Worm (Caenorhabditis elegans) whole organism, young adult: ENCODE measurements around the gene ref-1.

Source experiments
- B0261.1 ChIP-seq: sonication (generic microtip); optimal IDR thresholded peaks from 2 replicates; lab custom pipeline; 2016; ENCODE audit warnings: mild to moderate bottlenecking, missing genetic modification characterization, moderate library complexity, missing compliant biosample characterization
- C06A6.2 ChIP-seq: fragments of 200-800 bp; sonication (Bioruptor generic); conservative IDR thresholded peaks from 2 replicates; pipeline ENCODE4 v1.3.6; 2022; ENCODE audit warnings: missing genetic modification characterization, missing compliant biosample characterization
- D2030.7 ChIP-seq: fragments of 200-800 bp; sonication (Bioruptor generic); IDR thresholded peaks from 2 replicates; pipeline ENCODE4 v1.3.6; 2022; ENCODE audit warnings: missing genetic modification reagents, missing genetic modification characterization, missing compliant biosample characterization
- F49E8.2 ChIP-seq: sonication (generic microtip); optimal IDR thresholded peaks from 3 replicates; lab custom pipeline; 2017; ENCODE audit warnings: missing genetic modification characterization, mild to moderate bottlenecking, missing compliant biosample characterization, antibody characterized with exemption, moderate library complexity; ENCODE audit not compliant: insufficient read depth
- K11D2.4 ChIP-seq: fragments of 200-800 bp; sonication (Bioruptor generic); IDR thresholded peaks from 2 replicates; pipeline ENCODE4 v1.3.6; 2022; ENCODE audit warnings: missing genetic modification reagents, missing genetic modification characterization, missing compliant biosample characterization
- K12H6.12 ChIP-seq: fragments of 200-800 bp; sonication (Bioruptor generic); optimal IDR thresholded peaks from 2 replicates; lab custom pipeline; 2018; ENCODE audit warnings: mild to moderate bottlenecking, missing genetic modification characterization, missing compliant biosample characterization
- T07F8.4 ChIP-seq: sonication (generic microtip); optimal IDR thresholded peaks from 2 replicates; lab custom pipeline; 2016; ENCODE audit warnings: mild to moderate bottlenecking, missing genetic modification characterization, moderate library complexity, missing compliant biosample characterization
- T26A5.8 ChIP-seq: sonication (generic microtip); optimal IDR thresholded peaks from 2 replicates; lab custom pipeline; 2016; ENCODE audit warnings: missing genetic modification characterization, missing compliant biosample characterization
- Y95B8A.8 ChIP-seq: fragments of 200-800 bp; sonication (Bioruptor generic); IDR thresholded peaks from 2 replicates; pipeline ENCODE4 v1.3.6; 2022; ENCODE audit warnings: missing genetic modification reagents, missing genetic modification characterization, missing compliant biosample characterization
- atf-7 ChIP-seq: sonication (generic microtip); optimal IDR thresholded peaks from 2 replicates; lab custom pipeline; 2017; ENCODE audit warnings: mild to moderate bottlenecking, missing genetic modification characterization, missing compliant biosample characterization
- ccch-3 ChIP-seq: fragments of 200-800 bp; sonication (Bioruptor generic); optimal IDR thresholded peaks from 2 replicates; lab custom pipeline; 2018; ENCODE audit warnings: mild to moderate bottlenecking, missing genetic modification characterization, missing compliant biosample characterization
- ceh-27 ChIP-seq: fragments of 200-800 bp; sonication (Bioruptor generic); optimal IDR thresholded peaks from 2 replicates; lab custom pipeline; 2018; ENCODE audit warnings: mild to moderate bottlenecking, missing genetic modification characterization, moderate library complexity, missing compliant biosample characterization
- ceh-58 ChIP-seq: fragments of 200-800 bp; sonication (Bioruptor generic); IDR thresholded peaks from 2 replicates; pipeline ENCODE4 v1.3.6; 2022; ENCODE audit warnings: missing genetic modification characterization, missing compliant biosample characterization
- ceh-79 ChIP-seq: sonication (generic microtip); optimal IDR thresholded peaks from 2 replicates; lab custom pipeline; 2017; ENCODE audit warnings: mild to moderate bottlenecking, missing genetic modification characterization, missing compliant biosample characterization
- egrh-3 ChIP-seq: fragments of 200-800 bp; sonication (Bioruptor generic); IDR thresholded peaks from 2 replicates; pipeline ENCODE4 v1.3.6; 2022; ENCODE audit warnings: missing genetic modification reagents, missing genetic modification characterization, missing compliant biosample characterization
- hlh-12 ChIP-seq: sonication (generic microtip); optimal IDR thresholded peaks from 2 replicates; lab custom pipeline; 2016; ENCODE audit warnings: missing genetic modification characterization, missing compliant biosample characterization
- hlh-26 ChIP-seq: fragments of 200-800 bp; sonication (Bioruptor generic); conservative IDR thresholded peaks from 2 replicates; pipeline ENCODE4 v1.3.6; 2022; ENCODE audit warnings: missing genetic modification reagents, missing genetic modification characterization, missing compliant biosample characterization
- hmg-1.2 ChIP-seq: fragments of 200-800 bp; sonication (Bioruptor generic); IDR thresholded peaks from 2 replicates; pipeline ENCODE4 v1.3.6; 2022; ENCODE audit warnings: missing genetic modification reagents, missing genetic modification characterization, missing compliant biosample characterization
- hmg-20 ChIP-seq: fragments of 200-800 bp; sonication (Bioruptor generic); IDR thresholded peaks from 2 replicates; pipeline ENCODE4 v1.3.6; 2022; ENCODE audit warnings: missing genetic modification reagents, missing genetic modification characterization, missing compliant biosample characterization
- hsf-1 ChIP-seq: fragments of 200-800 bp; sonication (Bioruptor generic); IDR thresholded peaks from 2 replicates; pipeline ENCODE4 v1.3.6; 2022; ENCODE audit warnings: missing genetic modification reagents, missing genetic modification characterization, missing compliant biosample characterization
- let-607 ChIP-seq, 2 experiments: fragments of 200-800 bp in 1 of 2; sonication (Bioruptor generic) in 1 of 2; sonication (generic microtip) in 1 of 2; optimal IDR thresholded peaks; 2 replicates each; lab custom pipeline; 2016 to 2018; ENCODE audit warnings: mild to moderate bottlenecking in 2 of 2, missing compliant biosample characterization in 2 of 2, missing genetic modification characterization in 2 of 2, moderate library complexity in 2 of 2, missing genotype in 1 of 2
- lin-26 ChIP-seq: fragments of 200-800 bp; sonication (Bioruptor generic); IDR thresholded peaks from 2 replicates; pipeline ENCODE4 v1.3.6; 2022; ENCODE audit warnings: missing genetic modification reagents, missing genetic modification characterization, missing compliant biosample characterization
- lsl-1 ChIP-seq: fragments of 200-800 bp; sonication (Bioruptor generic); optimal IDR thresholded peaks from 2 replicates; lab custom pipeline; 2018; ENCODE audit warnings: mild to moderate bottlenecking, missing genetic modification characterization, moderate library complexity, missing compliant biosample characterization
- madf-10 ChIP-seq: sonication (generic microtip); optimal IDR thresholded peaks from 2 replicates; lab custom pipeline; 2016; ENCODE audit warnings: mild to moderate bottlenecking, missing genetic modification characterization, missing compliant biosample characterization
- nhr-80 ChIP-seq: sonication (generic microtip); optimal IDR thresholded peaks from 2 replicates; lab custom pipeline; 2016; ENCODE audit warnings: missing genetic modification characterization, missing compliant biosample characterization
- rcor-1 ChIP-seq: fragments of 200-800 bp; sonication (Bioruptor generic); IDR thresholded peaks from 2 replicates; pipeline ENCODE4 v1.3.6; 2022; ENCODE audit warnings: missing genetic modification reagents, missing genetic modification characterization, missing compliant biosample characterization
- snpc-1.3 ChIP-seq: sonication (generic microtip); optimal IDR thresholded peaks from 2 replicates; lab custom pipeline; 2017; ENCODE audit warnings: missing genetic modification characterization, mild to moderate bottlenecking, missing compliant biosample characterization, antibody characterized with exemption, moderate library complexity, missing genotype, missing genetic modification reagents; ENCODE audit not compliant: insufficient read depth
- somi-1 ChIP-seq: fragments of 200-800 bp; sonication (Bioruptor generic); optimal IDR thresholded peaks from 2 replicates; lab custom pipeline; 2018; ENCODE audit warnings: mild to moderate bottlenecking, missing genetic modification characterization, missing compliant biosample characterization
- tbp1 ChIP-seq: fragments of 200-800 bp; sonication (Bioruptor generic); optimal IDR thresholded peaks from 2 replicates; lab custom pipeline; 2018; ENCODE audit warnings: mild to moderate bottlenecking, missing genetic modification characterization, missing compliant biosample characterization
- zfh-2 ChIP-seq: fragments of 200-800 bp; sonication (Bioruptor generic); conservative IDR thresholded peaks from 2 replicates; pipeline ENCODE4 v1.3.6; 2022; ENCODE audit warnings: missing genetic modification reagents, missing genetic modification characterization, missing compliant biosample characterization
- ztf-18 ChIP-seq: sonication (generic microtip); optimal IDR thresholded peaks from 2 replicates; lab custom pipeline; 2016; ENCODE audit warnings: missing genotype, mild to moderate bottlenecking, missing genetic modification characterization, missing compliant biosample characterization
- ztf-22 ChIP-seq: fragments of 200-800 bp; sonication (Bioruptor generic); optimal IDR thresholded peaks from 2 replicates; lab custom pipeline; 2018; ENCODE audit warnings: mild to moderate bottlenecking, missing genetic modification characterization, moderate library complexity, missing compliant biosample characterization
- ztf-3 ChIP-seq: fragments of 200-800 bp; sonication (Bioruptor generic); optimal IDR thresholded peaks from 2 replicates; lab custom pipeline; 2018; ENCODE audit warnings: mild to moderate bottlenecking, missing genetic modification characterization, missing compliant biosample characterization
- ztf-6 ChIP-seq: fragments of 200-800 bp; sonication (Bioruptor generic); IDR thresholded peaks from 2 replicates; pipeline ENCODE4 v1.3.6; 2022; ENCODE audit warnings: missing genetic modification reagents, missing genetic modification characterization, missing compliant biosample characterization

ref-1 gene

ce11 chrII:10182634-10183033 lies 35.6 kb upstream of the ref-1 start, which contains the start of gene srd-1 (continued):
- TF ChIP-seq ceh-27 (GFP tag; lab: Kevin White, UChicago) (no peak), hlh-26 (GFP tag; lab: Robert Waterston, UW) (no peak), lin-26 (GFP tag; lab: Robert Waterston, UW) (no peak)

- TF ChIP-seq D2030.7 (GFP tag; lab: Robert Waterston, UW) (no peak), lsl-1 (GFP tag; lab: Kevin White, UChicago) (no peak), madf-10 (tag; lab: Kevin White, UChicago) (no peak), tbp1 (GFP tag; lab: Kevin White, UChicago) (no peak), F49E8.2 (tag; lab: Kevin White, UChicago) (no peak), atf-7 (tag; lab: Kevin White, UChicago) (no peak), ceh-27 (GFP tag; lab: Kevin White, UChicago) (no peak), somi-1 (no peak), hsf-1 (GFP tag; lab: Robert Waterston, UW) (no peak), ztf-18 (no peak), ceh-58 (no peak), Y95B8A.8 (GFP tag; lab: Robert Waterston, UW) (no peak), zfh-2 (no peak), ztf-22 (no peak), egrh-3 (GFP tag; lab: Robert Waterston, UW) (no peak), hmg-1.2 (GFP tag; lab: Robert Waterston, UW) (no peak), snpc-1.3 (tag; lab: Kevin White, UChicago) (no peak), K12H6.12 (tag; lab: Kevin White, UChicago) (no peak)
Observed at ce11 chrII:10187808-10188207, 30.5 kb upstream of the ref-1 start, which contains the start of gene srd-2. Gene srd-2 (minus strand): TSS chrII:10187908.

- TF ChIP-seq ceh-79 (tag; lab: Kevin White, UChicago): no peak
- no peak for TF ChIP-seq D2030.7 (GFP tag; lab: Robert Waterston, UW)
- TF ChIP-seq hlh-12 (tag; lab: Kevin White, UChicago): no peak
- no peak for TF ChIP-seq atf-7 (tag; lab: Kevin White, UChicago)
- TF ChIP-seq rcor-1 (GFP tag; lab: Robert Waterston, UW): no peak
- no peak for TF ChIP-seq T26A5.8 (tag; lab: Kevin White, UChicago)
- TF ChIP-seq nhr-80: no peak
- TF ChIP-seq ztf-3: no peak
- TF ChIP-seq hmg-20 (GFP tag; lab: Robert Waterston, UW): no peak
- no peak for TF ChIP-seq let-607 (tag; optimal IDR thresholded peaks at IDR 0.05; lab: Kevin White, UChicago)
- no peak for TF ChIP-seq ccch-3 (GFP tag; lab: Kevin White, UChicago)
- no peak for TF ChIP-seq K11D2.4 (GFP tag; lab: Robert Waterston, UW)
- TF ChIP-seq Y95B8A.8 (GFP tag; lab: Robert Waterston, UW): no peak
- no peak for TF ChIP-seq tbp1 (GFP tag; lab: Kevin White, UChicago)
- no peak for TF ChIP-seq T07F8.4 (tag; lab: Kevin White, UChicago)
- TF ChIP-seq ztf-6 (GFP tag; lab: Robert Waterston, UW): no peak
- no peak for TF ChIP-seq B0261.1 (tag; lab: Kevin White, UChicago)
- no peak for TF ChIP-seq madf-10 (tag; lab: Kevin White, UChicago)
Observed at ce11 chrII:10189369-10189768, 28.9 kb upstream of the ref-1 start, which contains the start of gene cdc-25.4. Gene cdc-25.4 (minus strand): TSS chrII:10189469.

DNA sequence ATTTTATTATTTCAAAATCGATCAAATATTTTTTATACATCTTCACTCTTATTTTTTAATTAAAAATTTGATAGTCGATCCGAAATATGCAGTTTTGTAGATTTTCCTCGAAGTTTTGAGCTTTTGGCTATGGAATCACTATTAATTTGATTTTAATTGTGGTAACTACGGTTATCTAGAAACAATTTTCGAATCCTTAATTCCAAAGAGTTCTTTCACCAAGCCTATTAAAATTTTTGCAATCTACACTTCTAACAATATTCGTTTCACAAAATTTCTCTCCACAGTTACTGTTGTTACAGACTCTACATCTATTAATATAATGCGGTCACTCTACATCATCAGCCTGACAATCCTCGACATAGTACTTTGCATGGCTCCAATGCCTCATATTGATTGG lies 26.1 kb upstream of the ref-1 start, which contains the start of gene R05H5.7:
Gene R05H5.7, plus strand, starts transcription at position 301 of the 400 bp plus-strand sequence.
- TF ChIP-seq let-607 (tag; optimal IDR thresholded peaks at IDR 0.05; lab: Kevin White, UChicago): no peak
- TF ChIP-seq C06A6.2 (GFP tag; lab: Robert Waterston, UW): no peak
